Fruit fly (Drosophila melanogaster) Kc167 (cell line): ENCODE measurements around the gene Pink1.

ENCODE experiments used
- Myc ChIP-seq: fragments of >200 bp; optimal IDR thresholded peaks from 2 replicates; lab custom pipeline; 2017; ENCODE audit warnings: missing external identifiers
- Sin3A ChIP-seq: fragments of >200 bp; optimal IDR thresholded peaks from 2 replicates; lab custom pipeline; 2018; ENCODE audit warnings: missing external identifiers
- h ChIP-seq: fragments of >200 bp; optimal IDR thresholded peaks from 3 replicates; lab custom pipeline; 2018; ENCODE audit warnings: missing external identifiers
- insv ChIP-seq: fragments of >200 bp; optimal IDR thresholded peaks from 3 replicates; lab custom pipeline; 2018; ENCODE audit warnings: missing external identifiers
- psq ChIP-seq: fragments of >200 bp; optimal IDR thresholded peaks from 2 replicates; lab custom pipeline; 2017; ENCODE audit warnings: missing external identifiers
- ttk ChIP-seq: sonication (Bioruptor generic); optimal IDR thresholded peaks from 2 replicates; lab custom pipeline; 2017; ENCODE audit warnings: missing external identifiers

The Pink1 gene

DNA sequence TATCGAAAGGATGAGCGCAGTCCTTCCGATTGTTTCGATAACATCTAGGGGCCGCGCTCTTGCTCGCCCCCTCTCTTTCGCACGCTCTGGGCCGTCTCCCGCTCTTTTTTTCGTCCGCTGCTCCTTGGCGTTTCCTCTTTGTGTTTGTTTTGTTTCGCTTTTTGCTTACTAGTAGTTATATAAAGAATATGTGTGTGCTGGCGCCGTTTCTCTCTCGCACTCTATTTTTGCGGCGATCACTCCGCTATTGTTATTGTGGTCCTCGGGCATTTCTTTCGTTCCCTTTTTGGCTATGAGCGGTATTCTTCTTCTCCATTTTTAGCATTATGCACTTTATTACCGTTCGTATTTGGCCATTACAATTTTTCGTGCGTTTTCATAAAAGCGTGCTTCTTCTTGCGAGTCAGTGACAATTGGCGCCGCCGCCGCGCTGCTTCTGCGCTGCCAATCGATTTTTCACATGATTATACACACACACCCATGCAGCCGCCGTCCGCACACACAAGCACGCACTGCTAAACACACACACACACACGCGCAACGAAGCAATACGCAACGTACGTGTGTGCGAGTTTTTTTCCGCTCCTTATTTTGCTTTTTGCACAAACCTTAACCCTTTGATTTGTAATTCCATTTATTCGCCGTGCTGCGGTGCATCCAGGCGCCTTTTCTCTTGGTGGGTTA, 10.6 kb downstream of the Pink1 start:
- TF ChIP-seq Sin3A: no peak
- TF ChIP-seq insv: no peak
- no peak for TF ChIP-seq ttk (lab: Kevin White, UChicago)
- TF ChIP-seq h (lab: Kevin White, UChicago): no peak
- no peak for TF ChIP-seq Myc
- no peak for TF ChIP-seq psq (lab: Kevin White, UChicago)

DNA sequence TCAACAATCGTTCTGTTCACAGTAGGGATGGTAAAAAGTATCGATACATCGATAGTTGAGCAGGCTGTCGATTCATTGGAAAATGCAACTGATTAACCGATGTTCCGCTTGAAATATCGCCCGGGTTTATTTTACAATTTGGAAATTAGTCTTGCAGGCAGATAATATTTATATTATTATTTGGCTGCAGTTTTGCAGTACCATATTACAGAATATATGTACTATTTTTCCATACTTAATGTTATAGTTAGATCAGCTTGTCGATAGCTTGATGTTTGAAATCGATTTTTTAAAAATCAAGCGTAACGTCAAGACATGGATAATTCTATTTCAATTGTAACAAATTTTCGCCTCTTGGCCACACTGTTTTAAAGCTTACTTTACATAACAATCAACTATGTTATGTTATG, 11.4 kb downstream of the Pink1 start, which contains the start of gene CG14442:
Gene CG14442 (minus strand): TSS at position 29 of the 410 bp plus-strand sequence.
- no peak for TF ChIP-seq Sin3A
- no peak for TF ChIP-seq h (lab: Kevin White, UChicago)
- TF ChIP-seq Myc: no peak
- TF ChIP-seq ttk (lab: Kevin White, UChicago): no peak
- TF ChIP-seq psq (lab: Kevin White, UChicago): no peak
- no peak for TF ChIP-seq insv

DNA sequence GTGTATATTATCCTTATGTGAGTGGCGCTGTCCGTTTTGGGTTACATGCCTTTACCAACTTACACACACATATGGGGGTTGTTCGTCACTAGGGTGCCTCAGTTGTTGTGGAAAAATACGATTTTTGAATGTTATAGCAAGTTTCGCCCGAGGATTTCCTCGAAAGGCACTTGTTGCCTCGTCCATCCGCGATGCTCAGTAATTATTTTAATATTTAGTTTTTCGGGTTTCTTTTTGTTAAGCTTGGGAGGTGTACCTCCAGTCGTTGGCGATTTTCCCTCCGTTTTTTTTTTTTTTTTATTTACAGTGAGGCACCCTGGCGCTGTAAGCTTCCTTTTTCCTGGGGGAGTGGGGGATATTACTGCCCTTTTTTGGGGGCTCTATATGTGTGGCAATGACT, 12.9 kb downstream of the Pink1 start:
- TF ChIP-seq psq (lab: Kevin White, UChicago): no peak
- no peak for TF ChIP-seq insv
- no peak for TF ChIP-seq ttk (lab: Kevin White, UChicago)
- no peak for TF ChIP-seq h (lab: Kevin White, UChicago)
- no peak for TF ChIP-seq Myc
- TF ChIP-seq Sin3A: no peak

DNA sequence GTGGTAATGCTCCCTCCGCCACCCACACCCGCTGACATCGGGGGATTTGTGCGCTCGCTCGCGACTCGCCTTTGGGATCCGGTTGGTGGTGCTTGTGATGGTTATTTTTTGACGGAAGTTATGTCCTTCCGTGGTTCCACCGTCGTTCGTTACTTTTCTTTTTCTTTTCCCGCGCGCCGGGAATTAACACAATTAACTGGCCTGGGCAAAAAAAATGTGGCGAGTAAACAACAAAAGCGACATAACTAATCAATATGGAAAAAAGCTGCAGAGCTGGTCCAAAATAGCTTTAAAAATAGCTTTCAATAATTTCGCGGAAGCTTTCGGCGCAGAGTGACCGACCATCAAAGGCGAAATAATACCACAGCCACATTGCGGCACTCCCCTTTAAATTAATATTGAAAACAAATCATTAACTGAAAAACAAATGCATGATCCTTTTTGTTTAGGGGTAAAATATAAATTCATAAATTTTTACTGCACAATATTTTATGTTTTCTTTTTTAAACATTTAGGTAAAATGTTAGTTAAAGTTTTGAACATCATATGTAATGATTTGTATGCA, 14.7 kb downstream of the Pink1 start, which contains the start of gene CG14440:
Gene CG14440 (minus strand): TSS at position 320 of the 565 bp plus-strand sequence.
- TF ChIP-seq h (lab: Kevin White, UChicago): no peak
- TF ChIP-seq ttk (lab: Kevin White, UChicago): no peak
- no peak for TF ChIP-seq Myc
- TF ChIP-seq psq (lab: Kevin White, UChicago): no peak
- no peak for TF ChIP-seq insv
- TF ChIP-seq Sin3A: no peak

DNA sequence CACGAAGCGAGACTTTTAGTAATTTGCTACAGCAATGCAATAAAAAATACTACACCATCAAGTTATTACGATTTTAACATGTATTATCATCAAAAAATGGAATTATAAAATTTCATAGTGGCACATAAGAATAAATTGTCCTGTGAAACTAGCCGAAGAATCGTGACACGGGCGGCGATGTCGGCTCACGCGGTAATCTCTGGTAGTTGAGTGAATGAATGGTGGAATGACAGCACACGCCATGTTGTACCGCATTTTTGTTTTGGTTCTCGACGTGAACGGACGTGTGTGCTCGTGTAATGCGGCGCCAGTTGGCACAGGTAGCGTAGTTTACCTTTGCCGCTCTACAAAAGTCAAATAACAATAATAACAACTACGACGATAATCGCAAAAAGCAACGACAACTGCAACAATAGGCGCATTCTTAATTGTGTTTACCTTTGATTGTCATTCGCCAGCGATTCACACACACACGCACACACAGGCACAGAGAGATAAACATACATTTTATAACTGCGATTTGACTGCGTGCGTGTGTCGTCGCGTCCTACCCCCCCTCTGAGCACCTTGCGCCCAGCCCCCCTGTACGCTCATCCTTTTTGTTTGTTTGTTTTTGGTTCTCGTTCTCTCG, 15.8 kb downstream of the Pink1 start, which contains the start of gene CG14441:
Gene CG14441 (plus strand): TSS at position 254 of the 631 bp plus-strand sequence.
- no peak for TF ChIP-seq insv
- TF ChIP-seq psq (lab: Kevin White, UChicago): no peak
- no peak for TF ChIP-seq ttk (lab: Kevin White, UChicago)
- no peak for TF ChIP-seq Sin3A
- no peak for TF ChIP-seq Myc
- no peak for TF ChIP-seq h (lab: Kevin White, UChicago)

DNA sequence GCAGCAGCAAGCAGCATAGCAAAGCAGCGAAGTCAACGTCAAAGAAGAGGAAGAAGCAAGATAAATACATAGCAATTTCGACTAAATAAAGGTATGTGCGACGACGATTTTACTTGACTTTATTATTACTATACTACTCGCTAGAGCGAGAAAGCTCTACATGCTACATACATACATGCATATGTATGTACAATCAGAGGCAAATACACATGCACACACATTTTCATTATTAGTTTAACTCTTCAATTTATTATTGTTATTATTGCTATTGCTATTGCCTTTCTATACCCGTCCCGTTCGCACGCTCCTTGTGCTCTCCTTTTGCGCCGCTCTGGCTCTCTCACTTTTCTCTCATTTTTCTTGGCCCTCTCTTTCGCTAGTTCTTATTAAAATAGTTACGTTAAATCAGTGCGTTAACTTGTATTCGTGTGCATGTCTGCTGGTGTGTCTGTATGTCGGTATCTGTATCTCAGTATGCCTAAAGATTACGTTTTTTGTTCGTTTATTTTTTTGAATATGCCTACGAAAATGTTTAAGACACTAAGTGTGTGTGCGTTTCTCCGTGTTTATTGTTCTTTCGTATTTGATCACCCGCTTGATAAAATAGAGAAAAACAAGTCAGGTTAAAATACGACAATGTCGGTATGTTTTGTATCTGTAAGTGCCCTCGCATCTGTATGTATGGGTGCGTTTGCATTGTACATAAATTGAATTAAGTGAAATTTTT, 16.8 kb downstream of the Pink1 start:
- TF ChIP-seq insv: no peak

DNA sequence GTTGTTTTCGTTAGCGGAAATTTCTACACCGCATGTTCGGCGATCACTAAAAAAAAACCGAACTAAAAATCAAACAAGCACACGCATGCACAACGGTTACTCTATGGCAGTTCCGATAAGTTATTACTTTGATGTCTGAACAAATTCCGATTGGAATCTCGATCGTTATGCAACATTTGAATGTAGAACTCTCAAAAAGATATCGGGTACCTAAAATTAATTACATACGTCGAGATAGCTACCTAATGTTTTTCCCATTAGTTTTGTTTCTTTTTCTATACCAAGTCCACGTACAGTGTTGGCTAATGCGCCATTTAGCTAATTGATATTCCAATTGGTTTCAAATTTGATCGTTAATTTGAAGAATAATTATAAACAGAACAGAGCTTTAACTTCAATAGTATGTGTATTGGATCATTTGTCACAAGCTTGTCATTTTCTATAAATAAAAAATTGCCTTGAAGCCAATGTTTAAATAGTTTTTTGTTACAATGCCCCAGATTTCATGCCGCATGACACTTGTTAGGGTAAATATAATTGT, 17.5 kb downstream of the Pink1 start:
- TF ChIP-seq ttk (lab: Kevin White, UChicago): no peak
- TF ChIP-seq h (lab: Kevin White, UChicago): no peak
- no peak for TF ChIP-seq insv
- no peak for TF ChIP-seq psq (lab: Kevin White, UChicago)
- TF ChIP-seq Myc: no peak
- TF ChIP-seq Sin3A: no peak

DNA sequence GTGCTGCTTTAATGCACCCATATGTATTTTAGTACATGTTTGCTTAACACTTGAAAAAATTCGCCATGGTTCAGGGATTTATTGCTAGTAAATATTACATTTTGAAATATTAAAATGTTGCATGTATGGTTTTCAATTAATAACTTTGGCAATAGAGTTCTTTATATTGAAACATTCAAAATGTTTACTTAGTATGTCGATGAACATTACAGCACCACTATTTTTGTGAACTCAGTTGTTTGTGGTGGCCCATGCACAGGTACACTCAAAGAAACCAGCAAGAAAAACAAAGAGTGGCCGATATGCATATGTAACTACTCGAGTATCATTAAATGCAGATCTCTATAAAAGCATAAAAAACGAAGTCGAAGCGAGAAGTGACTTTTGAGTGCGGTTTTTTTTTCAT, 18.4 kb downstream of the Pink1 start:
- TF ChIP-seq h (lab: Kevin White, UChicago): no peak
- no peak for TF ChIP-seq insv
- TF ChIP-seq Sin3A: no peak

DNA sequence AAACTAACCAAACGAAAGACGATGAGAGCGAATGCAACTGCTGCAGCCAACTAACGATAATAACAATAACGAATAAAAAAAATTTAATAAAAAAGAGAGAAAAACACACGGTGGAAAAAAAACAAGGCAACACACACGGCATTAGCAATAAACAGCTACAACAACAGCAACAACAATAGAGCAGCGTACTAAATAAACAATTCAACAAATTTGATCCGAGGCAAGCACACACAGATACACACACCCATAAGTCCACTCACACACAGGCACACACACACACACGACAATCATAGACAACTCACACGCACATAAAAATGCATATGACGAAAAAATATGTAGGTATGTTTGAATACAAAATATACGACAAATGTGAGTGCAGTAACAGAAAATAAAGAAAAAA, 19.0 kb downstream of the Pink1 start:
- no peak for TF ChIP-seq ttk (lab: Kevin White, UChicago)
- TF ChIP-seq insv: no peak
- no peak for TF ChIP-seq h (lab: Kevin White, UChicago)
- no peak for TF ChIP-seq Sin3A
- TF ChIP-seq psq (lab: Kevin White, UChicago): no peak
- no peak for TF ChIP-seq Myc

DNA sequence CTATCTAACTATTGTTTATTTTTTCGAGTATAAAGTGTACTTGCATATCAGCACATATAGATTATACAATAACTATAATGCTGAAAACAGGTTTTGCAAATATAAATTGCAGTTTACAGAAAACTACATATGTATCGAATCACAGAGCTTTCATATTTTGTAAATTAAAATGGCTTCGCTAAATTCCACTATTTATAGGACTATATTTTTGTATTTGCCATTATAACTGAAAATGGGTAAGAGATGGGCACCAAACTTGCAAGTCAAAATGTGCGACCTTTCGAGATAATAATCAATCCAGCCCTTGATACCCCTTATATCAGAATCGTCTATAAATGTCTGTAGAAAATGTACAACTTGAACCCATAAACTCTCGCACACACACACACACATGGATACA, 19.6 kb downstream of the Pink1 start:
- TF ChIP-seq psq (lab: Kevin White, UChicago): no peak
- TF ChIP-seq Sin3A: no peak
- no peak for TF ChIP-seq Myc
- no peak for TF ChIP-seq h (lab: Kevin White, UChicago)
- no peak for TF ChIP-seq ttk (lab: Kevin White, UChicago)
- no peak for TF ChIP-seq insv

DNA sequence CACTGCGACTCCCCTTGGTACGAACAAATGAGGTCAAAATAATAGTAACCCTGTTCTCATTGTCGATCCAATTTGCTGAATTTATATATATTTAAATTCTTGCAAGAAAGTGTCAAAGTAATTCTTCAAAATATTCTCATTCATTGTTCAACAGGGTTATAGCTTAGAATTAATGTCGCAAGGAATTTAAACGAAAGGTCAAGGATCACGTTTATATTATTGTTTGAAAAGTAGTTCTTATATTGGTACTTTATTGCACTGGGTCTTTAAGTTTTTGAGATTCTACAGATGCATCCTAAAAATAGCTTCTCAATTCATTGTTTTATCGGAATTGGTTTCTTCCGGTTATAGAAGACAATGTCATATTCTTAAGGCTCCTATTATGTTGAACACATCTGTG, 20.4 kb downstream of the Pink1 start:
- TF ChIP-seq Sin3A: no peak
- no peak for TF ChIP-seq psq (lab: Kevin White, UChicago)
- TF ChIP-seq h (lab: Kevin White, UChicago): no peak
- TF ChIP-seq insv: no peak

DNA sequence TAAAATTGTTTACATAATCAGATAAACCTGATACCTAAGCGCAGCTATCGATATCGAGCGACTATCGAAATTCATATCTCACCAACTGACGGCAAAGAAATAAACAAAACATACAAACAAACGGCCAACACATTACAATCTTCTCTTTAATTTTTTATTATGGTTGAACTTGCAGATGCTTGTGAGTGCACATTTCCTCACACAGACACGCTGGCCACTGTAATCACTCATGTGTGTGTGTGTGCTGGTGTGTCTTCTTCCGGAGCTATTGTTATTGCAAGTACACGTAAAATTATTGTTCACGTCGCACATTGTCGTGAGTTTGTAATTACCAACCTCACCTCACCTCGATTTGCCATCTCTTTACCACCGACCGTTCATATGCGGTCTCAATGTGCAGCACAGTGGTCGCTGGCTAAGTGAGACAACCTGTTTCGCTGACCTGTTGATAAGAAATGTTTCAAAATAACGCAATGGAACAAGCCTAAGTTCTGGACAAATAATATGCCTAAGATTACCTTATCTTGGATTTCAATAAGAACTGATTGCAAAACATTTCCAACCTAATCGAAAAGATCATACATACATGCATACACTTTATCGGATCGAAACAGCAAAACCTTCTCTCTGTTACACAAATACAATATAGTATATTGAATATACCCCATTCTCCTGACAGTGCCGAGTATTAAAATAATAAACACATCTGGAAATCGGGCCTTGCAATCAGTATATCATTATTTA, 21.6 kb downstream of the Pink1 start:
- TF ChIP-seq h (lab: Kevin White, UChicago) (no peak), ttk (lab: Kevin White, UChicago) (no peak), Myc (no peak), psq (lab: Kevin White, UChicago) (no peak), Sin3A (no peak)
